Fruit fly (Drosophila melanogaster) whole organism, embryonic: ENCODE measurements around the gene CG18234.

ENCODE experiments used
- Aef1 ChIP-seq: fragments of 200-800 bp; sonication (Bioruptor generic); IDR thresholded peaks from 3 replicates; pipeline ENCODE4 v1.3.6; 2022; ENCODE audit warnings: missing biosample characterization, missing genetic modification characterization
- Atf6 ChIP-seq: fragments of 200-800 bp; sonication (Bioruptor generic); IDR thresholded peaks from 2 replicates; pipeline ENCODE4 v1.3.6; 2022; ENCODE audit warnings: missing biosample characterization, missing genetic modification characterization
- CG3163 ChIP-seq: fragments of 200-800 bp; sonication (Bioruptor generic); optimal IDR thresholded peaks from 3 replicates; lab custom pipeline; 2016; ENCODE audit warnings: missing biosample characterization, missing genetic modification characterization
- CG8388 ChIP-seq: fragments of 200-800 bp; sonication (Bioruptor generic); optimal IDR thresholded peaks from 2 replicates; lab custom pipeline; 2019; ENCODE audit warnings: missing biosample characterization, mild to moderate bottlenecking, missing genetic modification characterization, moderate library complexity
- GATAe ChIP-seq: fragments of 200-800 bp; sonication (Bioruptor generic); conservative IDR thresholded peaks from 2 replicates; pipeline ENCODE4 v1.3.6; 2022; ENCODE audit warnings: missing biosample characterization, missing genetic modification characterization
- insv ChIP-seq, 2 experiments: fragments of 200-800 bp; sonication (Bioruptor generic); optimal IDR thresholded peaks; 3 replicates each; lab custom pipeline; 2016 to 2018; ENCODE audit warnings: missing biosample characterization in 2 of 2, missing genetic modification characterization in 2 of 2
- kni ChIP-seq: fragments of 200-800 bp; sonication (Bioruptor generic); optimal IDR thresholded peaks from 3 replicates; lab custom pipeline; 2017; ENCODE audit warnings: mild to moderate bottlenecking, missing biosample characterization, missing genetic modification reagents, missing genetic modification characterization
- pan ChIP-seq, 4 experiments: fragments of >200 bp in 3 of 4; fragments of 200-800 bp in 1 of 4; sonication (Bioruptor generic) in 1 of 4; optimal IDR thresholded peaks in 3 of 4; IDR thresholded peaks in 1 of 4; 2 replicates each; pipeline versions ENCODE4 v1.3.6 to Lab custom; 2017 to 2022; ENCODE audit warnings: missing biosample characterization in 2 of 4, missing genetic modification characterization in 2 of 4, mixed read lengths in 1 of 4
- wdn ChIP-seq: fragments of 200-800 bp; sonication (Bioruptor generic); IDR thresholded peaks from 2 replicates; pipeline ENCODE4 v1.3.6; 2022; ENCODE audit warnings: missing biosample characterization, missing genetic modification characterization

- TF ChIP-seq GATAe (GFP tag; lab: Robert Waterston, UW) = no peak
- no peak for TF ChIP-seq insv (GFP tag; optimal IDR thresholded peaks at IDR 0.05; lab: Kevin White, UChicago)
- no peak for TF ChIP-seq pan (optimal IDR thresholded peaks at IDR 0.05; lab: Kevin White, UChicago)
- TF ChIP-seq pan (GFP tag; optimal IDR thresholded peaks at IDR 0.05 in 1 of 2, IDR thresholded peaks at IDR 0.05 in 1 of 2) = no peak
- no peak for TF ChIP-seq CG8388
- no peak for TF ChIP-seq wdn
- TF ChIP-seq kni = no peak
- TF ChIP-seq CG3163 (GFP tag; lab: Kevin White, UChicago) = no peak
- no peak for TF ChIP-seq Atf6
- no peak for TF ChIP-seq Aef1
These were observed 35.3 kb downstream of the CG18234 start for dm6 chr3L:18638487-18638886.
